Fruit fly (Drosophila melanogaster) whole organism: ENCODE measurements around the gene vri.

Source experiments
- CG8478 ChIP-seq: fragments of >200 bp; optimal IDR thresholded peaks from 2 replicates; lab custom pipeline; 2018; ENCODE audit warnings: inconsistent platforms
- Dll ChIP-seq: fragments of >200 bp; optimal IDR thresholded peaks from 2 replicates; lab custom pipeline; 2017
- EcR ChIP-seq, 2 experiments: fragments of >200 bp; optimal IDR thresholded peaks; 2 replicates each; lab custom pipeline; 2017; ENCODE audit warnings: missing biosample characterization in 2 of 2, missing genetic modification characterization in 2 of 2, missing genetic modification reagents in 2 of 2
- pan ChIP-seq: fragments of >200 bp; optimal IDR thresholded peaks from 2 replicates; lab custom pipeline; 2017
- psq ChIP-seq: fragments of >200 bp; optimal IDR thresholded peaks from 2 replicates; lab custom pipeline; 2017
- usp ChIP-seq: fragments of >200 bp; optimal IDR thresholded peaks from 2 replicates; lab custom pipeline; 2017; ENCODE audit warnings: missing biosample characterization, missing genetic modification characterization, mixed read lengths

vri gene

dm6 chr2L:5270215-5271071, 18.3 kb upstream of the vri start:
- no peak for TF ChIP-seq psq (lab: Kevin White, UChicago)
- TF ChIP-seq pan (lab: Kevin White, UChicago): no peak
- TF ChIP-seq EcR (GFP tag; optimal IDR thresholded peaks at IDR 0.05; lab: Kevin White, UChicago): no peak
- TF ChIP-seq CG8478: no peak
- no peak for TF ChIP-seq Dll
- TF ChIP-seq usp (GFP tag; lab: Kevin White, UChicago): no peak

- no peak for TF ChIP-seq EcR (GFP tag; optimal IDR thresholded peaks at IDR 0.05; lab: Kevin White, UChicago)
- TF ChIP-seq pan (lab: Kevin White, UChicago): no peak
- TF ChIP-seq psq (lab: Kevin White, UChicago): no peak
Observed at dm6 chr2L:5271081-5271480, 17.7 kb upstream of the vri start, which contains the start of gene tkv. TSS of gene tkv (minus strand) at chr2L:5271384.

dm6 chr2L:5277262-5278008, 11.3 kb upstream of the vri start:
- TF ChIP-seq psq (lab: Kevin White, UChicago) (no peak), Dll (no peak), pan (lab: Kevin White, UChicago) (no peak), EcR (GFP tag; optimal IDR thresholded peaks at IDR 0.05; lab: Kevin White, UChicago) (no peak), CG8478 (no peak), usp (GFP tag; lab: Kevin White, UChicago) (no peak)

- TF ChIP-seq usp (GFP tag; lab: Kevin White, UChicago) (no peak), Dll (no peak), psq (lab: Kevin White, UChicago) (no peak), CG8478 (no peak), EcR (GFP tag; optimal IDR thresholded peaks at IDR 0.05; lab: Kevin White, UChicago) (no peak), pan (lab: Kevin White, UChicago) (no peak)
Observed at dm6 chr2L:5278309-5279130, 10.2 kb upstream of the vri start, which contains the start of the genes Nin and Bub1. TSS of gene Nin (minus strand) at chr2L:5278548. TSS of gene Bub1 (plus strand) at chr2L:5278865.

dm6 chr2L:5284820-5285219, 3.9 kb upstream of the vri start:
- TF ChIP-seq CG8478: no peak
- no peak for TF ChIP-seq psq (lab: Kevin White, UChicago)
- TF ChIP-seq EcR (GFP tag; optimal IDR thresholded peaks at IDR 0.05; lab: Kevin White, UChicago): no peak
- TF ChIP-seq Dll: no peak
- TF ChIP-seq pan (lab: Kevin White, UChicago): no peak
- TF ChIP-seq usp (GFP tag; lab: Kevin White, UChicago): no peak

dm6 chr2L:5285860-5286259, 2.9 kb upstream of the vri start:
- TF ChIP-seq usp (GFP tag; lab: Kevin White, UChicago) (no peak), Dll (no peak), CG8478 (no peak), EcR (GFP tag; optimal IDR thresholded peaks at IDR 0.05; lab: Kevin White, UChicago) (no peak), pan (lab: Kevin White, UChicago) (no peak), psq (lab: Kevin White, UChicago) (no peak)

dm6 chr2L:5286572-5286971, 2.2 kb upstream of the vri start:
- no peak for TF ChIP-seq psq (lab: Kevin White, UChicago)
- no peak for TF ChIP-seq usp (GFP tag; lab: Kevin White, UChicago)
- TF ChIP-seq EcR (GFP tag; optimal IDR thresholded peaks at IDR 0.05; lab: Kevin White, UChicago): no peak
- no peak for TF ChIP-seq CG8478
- TF ChIP-seq pan (lab: Kevin White, UChicago): no peak
- no peak for TF ChIP-seq Dll

- TF ChIP-seq psq (lab: Kevin White, UChicago) (no peak), pan (lab: Kevin White, UChicago) (no peak), CG8478 (no peak), usp (GFP tag; lab: Kevin White, UChicago) (no peak), Dll (no peak), EcR (GFP tag; optimal IDR thresholded peaks at IDR 0.05; lab: Kevin White, UChicago) (peak in 1 of 2 experiments; percentile 93)
Observed at dm6 chr2L:5287599-5288261, 1.0 kb upstream of the vri start.

- TF ChIP-seq EcR (GFP tag; optimal IDR thresholded peaks at IDR 0.05; lab: Kevin White, UChicago) (no peak), Dll (no peak), CG8478 (no peak), usp (GFP tag; lab: Kevin White, UChicago) (no peak)
Observed at dm6 chr2L:5288262-5288621, 502 bp upstream of the vri start.

dm6 chr2L:5289921-5290320, 1.2 kb downstream of the vri start:
- TF ChIP-seq psq (lab: Kevin White, UChicago) (no peak), pan (lab: Kevin White, UChicago) (no peak)

- TF ChIP-seq EcR (GFP tag; optimal IDR thresholded peaks at IDR 0.05; lab: Kevin White, UChicago) (no peak), psq (lab: Kevin White, UChicago) (no peak)
Observed at dm6 chr2L:5290530-5290929, 1.8 kb downstream of the vri start.
